Worm (Caenorhabditis elegans) whole organism, L3 larva: ENCODE results near the gene R12H7.4.

ENCODE experiments used
- R02D3.7 ChIP-seq: fragments of 150-350 bp; optimal IDR thresholded peaks from 2 replicates; lab custom pipeline; 2014; ENCODE audit warnings: missing biosample characterization, missing genetic modification characterization
- ZK546.5 ChIP-seq: sonication (generic microtip); optimal IDR thresholded peaks from 2 replicates; lab custom pipeline; 2017; ENCODE audit warnings: missing biosample characterization, missing genetic modification characterization
- aly-2 ChIP-seq: fragments of 150-350 bp; optimal IDR thresholded peaks from 2 replicates; lab custom pipeline; 2014; ENCODE audit warnings: missing biosample characterization, missing genetic modification characterization
- ama-1 ChIP-seq: fragments of 150-350 bp; optimal IDR thresholded peaks from 2 replicates; lab custom pipeline; 2018
- ceh-16 ChIP-seq: sonication (generic microtip); optimal IDR thresholded peaks from 2 replicates; lab custom pipeline; 2017; ENCODE audit warnings: missing biosample characterization, missing genetic modification characterization
- ceh-28 ChIP-seq: fragments of 150-350 bp; optimal IDR thresholded peaks from 2 replicates; lab custom pipeline; 2014; ENCODE audit warnings: missing biosample characterization, missing genetic modification reagents, missing genetic modification characterization
- ceh-9 ChIP-seq: sonication (generic microtip); optimal IDR thresholded peaks from 2 replicates; lab custom pipeline; 2018; ENCODE audit warnings: missing biosample characterization, missing genetic modification characterization
- daf-12 ChIP-seq: fragments of 150-350 bp; optimal IDR thresholded peaks from 2 replicates; lab custom pipeline; 2014; ENCODE audit warnings: missing biosample characterization, missing genetic modification reagents, missing genetic modification characterization
- egl-27 ChIP-seq: sonication (generic microtip); optimal IDR thresholded peaks from 4 replicates; lab custom pipeline; 2017; ENCODE audit warnings: missing biosample characterization, missing genetic modification reagents, missing genetic modification characterization
- elt-1 ChIP-seq: fragments of 150-350 bp; optimal IDR thresholded peaks from 2 replicates; lab custom pipeline; 2014; ENCODE audit warnings: missing biosample characterization, missing genetic modification characterization
- elt-2 ChIP-seq: sonication (generic microtip); optimal IDR thresholded peaks from 2 replicates; lab custom pipeline; 2016; ENCODE audit warnings: missing genetic modification reagents, mild to moderate bottlenecking, missing genetic modification characterization, missing compliant biosample characterization
- elt-3 ChIP-seq, 3 experiments: fragments of 150-350 bp in 1 of 3; sonication (generic microtip) in 2 of 3; optimal IDR thresholded peaks; 2 replicates in 2 of 3; 4 replicates in 1 of 3; lab custom pipeline; 2014 to 2017; ENCODE audit warnings: missing biosample characterization in 3 of 3, missing genetic modification characterization in 3 of 3
- eor-1 ChIP-seq, 2 experiments: fragments of 150-350 bp; optimal IDR thresholded peaks; 2 replicates each; lab custom pipeline; 2014 to 2018; ENCODE audit warnings: missing biosample characterization in 2 of 2, missing genetic modification characterization in 2 of 2
- fos-1 ChIP-seq: fragments of 150-350 bp; optimal IDR thresholded peaks from 2 replicates; lab custom pipeline; 2014; ENCODE audit warnings: missing biosample characterization, missing genetic modification characterization
- hmg-11 ChIP-seq: sonication (generic microtip); optimal IDR thresholded peaks from 2 replicates; lab custom pipeline; 2016; ENCODE audit warnings: missing genetic modification characterization, missing compliant biosample characterization
- jun-1 ChIP-seq: fragments of 150-350 bp; optimal IDR thresholded peaks from 2 replicates; lab custom pipeline; 2014; ENCODE audit warnings: missing biosample characterization, missing genetic modification reagents, missing genetic modification characterization
- lin-15B ChIP-seq: fragments of 150-350 bp; optimal IDR thresholded peaks from 2 replicates; lab custom pipeline; 2014; ENCODE audit warnings: missing biosample characterization, missing genetic modification characterization
- lin-39 ChIP-seq: fragments of 150-350 bp; optimal IDR thresholded peaks from 2 replicates; lab custom pipeline; 2018; ENCODE audit warnings: missing biosample characterization, missing genetic modification reagents, missing genetic modification characterization
- mml-1 ChIP-seq: fragments of 150-350 bp; sonication (generic microtip); optimal IDR thresholded peaks from 3 replicates; lab custom pipeline; 2014; ENCODE audit warnings: missing biosample characterization, missing genetic modification characterization
- nfya-1 ChIP-seq: sonication (generic microtip); optimal IDR thresholded peaks from 2 replicates; lab custom pipeline; 2017; ENCODE audit warnings: missing genetic modification characterization, mild to moderate bottlenecking, missing compliant biosample characterization, antibody characterized with exemption, moderate library complexity; ENCODE audit not compliant: insufficient read depth
- nhr-12 ChIP-seq: fragments of 150-350 bp; optimal IDR thresholded peaks from 2 replicates; lab custom pipeline; 2014; ENCODE audit warnings: missing biosample characterization, missing genetic modification characterization
- nhr-23 ChIP-seq: fragments of 150-350 bp; optimal IDR thresholded peaks from 2 replicates; lab custom pipeline; 2014; ENCODE audit warnings: missing biosample characterization, missing genetic modification reagents, missing genetic modification characterization
- nhr-237 ChIP-seq: fragments of 150-350 bp; optimal IDR thresholded peaks from 2 replicates; lab custom pipeline; 2014; ENCODE audit warnings: missing biosample characterization, missing genetic modification characterization
- nhr-25 ChIP-seq: sonication (generic microtip); optimal IDR thresholded peaks from 2 replicates; lab custom pipeline; 2017; ENCODE audit warnings: missing biosample characterization, missing genetic modification characterization
- nhr-28 ChIP-seq: fragments of 150-350 bp; optimal IDR thresholded peaks from 2 replicates; lab custom pipeline; 2014; ENCODE audit warnings: missing biosample characterization, missing genetic modification characterization
- nhr-43 ChIP-seq: sonication (generic microtip); optimal IDR thresholded peaks from 2 replicates; lab custom pipeline; 2016; ENCODE audit warnings: mild to moderate bottlenecking, missing genetic modification characterization, missing compliant biosample characterization; ENCODE audit not compliant: poor library complexity, severe bottlenecking
- nhr-67 ChIP-seq: fragments of 150-350 bp; optimal IDR thresholded peaks from 2 replicates; lab custom pipeline; 2014; ENCODE audit warnings: missing biosample characterization, missing genetic modification characterization
- nhr-76 ChIP-seq: fragments of 150-350 bp; sonication (generic microtip); optimal IDR thresholded peaks from 5 replicates; lab custom pipeline; 2014; ENCODE audit warnings: missing biosample characterization, missing genetic modification characterization
- nhr-77 ChIP-seq: fragments of 150-350 bp; optimal IDR thresholded peaks from 2 replicates; lab custom pipeline; 2014; ENCODE audit warnings: missing biosample characterization, missing genetic modification characterization
- pha-4 ChIP-seq: fragments of 150-350 bp; optimal IDR thresholded peaks from 2 replicates; lab custom pipeline; 2014; ENCODE audit warnings: missing biosample characterization, missing genetic modification reagents, missing genetic modification characterization
- pqm-1 ChIP-seq: fragments of 150-350 bp; optimal IDR thresholded peaks from 2 replicates; lab custom pipeline; 2017; ENCODE audit warnings: missing biosample characterization, missing genetic modification characterization, inconsistent platforms
- sea-2 ChIP-seq: fragments of 150-350 bp; sonication (generic microtip); optimal IDR thresholded peaks from 4 replicates; lab custom pipeline; 2014; ENCODE audit warnings: missing biosample characterization, missing genetic modification reagents, missing genetic modification characterization
- skn-1 ChIP-seq: fragments of 150-350 bp; optimal IDR thresholded peaks from 2 replicates; lab custom pipeline; 2014; ENCODE audit warnings: missing biosample characterization, missing genetic modification characterization
- snpc-4 ChIP-seq: fragments of 150-350 bp; optimal IDR thresholded peaks from 2 replicates; lab custom pipeline; 2014; ENCODE audit warnings: missing biosample characterization, missing genetic modification characterization
- tbx-2 ChIP-seq: sonication (generic microtip); optimal IDR thresholded peaks from 2 replicates; lab custom pipeline; 2016; ENCODE audit warnings: mild to moderate bottlenecking, missing genetic modification characterization, missing compliant biosample characterization
- unc-39 ChIP-seq: sonication (generic microtip); optimal IDR thresholded peaks from 4 replicates; lab custom pipeline; 2017; ENCODE audit warnings: missing biosample characterization, missing genetic modification characterization
- unc-62 ChIP-seq: fragments of 150-350 bp; sonication (generic microtip); optimal IDR thresholded peaks from 4 replicates; lab custom pipeline; 2014; ENCODE audit warnings: missing biosample characterization, missing genetic modification reagents, missing genetic modification characterization
- zag-1 ChIP-seq: fragments of 150-350 bp; optimal IDR thresholded peaks from 2 replicates; lab custom pipeline; 2014; ENCODE audit warnings: missing biosample characterization, missing genetic modification characterization
- ztf-11 ChIP-seq: fragments of 150-350 bp; optimal IDR thresholded peaks from 2 replicates; lab custom pipeline; 2014; ENCODE audit warnings: missing biosample characterization, missing genetic modification characterization
- ztf-4 ChIP-seq: fragments of 150-350 bp; optimal IDR thresholded peaks from 2 replicates; lab custom pipeline; 2014; ENCODE audit warnings: missing biosample characterization, missing genetic modification characterization

Gene R12H7.4

DNA sequence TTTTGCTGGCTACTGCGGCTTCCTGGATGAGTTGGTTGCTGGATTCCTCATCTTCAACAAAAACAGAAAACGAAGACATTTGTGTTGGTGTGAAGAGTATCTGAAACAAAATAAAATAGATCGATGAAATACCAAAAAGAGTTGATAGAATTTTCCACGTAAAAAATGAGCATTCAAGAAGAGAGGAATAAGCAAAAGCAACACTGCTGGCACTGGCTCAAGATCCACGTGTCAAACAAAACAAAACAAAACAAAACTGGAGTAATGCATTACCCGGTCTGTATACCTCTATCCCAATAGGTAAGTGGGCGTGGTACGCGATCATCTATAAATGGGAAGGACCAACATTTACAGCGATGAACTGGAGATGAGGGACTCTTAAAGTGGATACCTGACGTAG is 18.0 kb downstream of the R12H7.4 start, which contains the start of gene K08H2.2:
Gene K08H2.2, minus strand, starts transcription at position 101 of the 400 bp plus-strand sequence.
- TF ChIP-seq nhr-77 (tag; lab: Kevin White, UChicago) (no peak), tbx-2 (tag; lab: Kevin White, UChicago) (no peak), nhr-237 (no peak), nhr-28 (no peak), unc-39 (no peak), ZK546.5 (no peak), ztf-11 (tag; lab: Kevin White, UChicago) (no peak), nhr-43 (tag; lab: Kevin White, UChicago) (no peak), nhr-12 (tag; lab: Kevin White, UChicago) (no peak), lin-39 (tag; lab: Kevin White, UChicago) (no peak), sea-2 (GFP tag; lab: Kevin White, UChicago) (no peak), hmg-11 (tag; lab: Kevin White, UChicago) (no peak), nhr-67 (tag; lab: Kevin White, UChicago) (no peak), aly-2 (tag; lab: Kevin White, UChicago) (no peak)

DNA sequence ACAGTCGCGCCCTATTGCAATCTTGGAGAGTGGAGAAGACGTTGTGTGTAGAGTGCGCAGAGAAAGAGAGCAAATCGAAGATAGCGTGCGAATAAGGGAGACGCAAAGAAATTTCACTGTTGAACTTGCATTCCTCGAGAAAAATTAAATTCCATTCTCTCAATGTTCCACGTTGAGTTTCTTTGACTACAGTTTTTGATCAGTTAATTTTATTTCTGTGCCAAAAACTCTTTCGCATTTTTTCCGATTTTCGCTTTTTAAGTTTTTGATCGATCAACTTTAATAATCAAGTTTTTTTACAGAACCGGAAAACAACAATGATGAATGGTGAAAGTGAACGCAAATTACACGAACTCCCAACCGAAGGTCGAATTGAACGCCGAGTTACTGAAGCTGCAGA is 20.2 kb downstream of the R12H7.4 start, which contains the start of gene K08H2.3:
Gene K08H2.3, plus strand, starts transcription at position 301 of the 400 bp plus-strand sequence.
- no peak for TF ChIP-seq ceh-9 (tag; lab: Kevin White, UChicago)
- TF ChIP-seq hmg-11 (tag; lab: Kevin White, UChicago): no peak
- peak; percentile 22 for TF ChIP-seq lin-15B (tag; lab: Kevin White, UChicago)
- TF ChIP-seq unc-39: no peak

ce11 chrX:13238197-13238596 is 21.3 kb downstream of the R12H7.4 start, which contains the start of gene K08H2.4:
K08H2.4 (plus strand) TSS chrX:13238497.
- TF ChIP-seq ztf-4: no peak
- no peak for TF ChIP-seq nhr-67 (tag; lab: Kevin White, UChicago)
- TF ChIP-seq zag-1 (tag; lab: Kevin White, UChicago): no peak
- no peak for TF ChIP-seq elt-3 (tag; optimal IDR thresholded peaks at IDR 0.05; lab: Kevin White, UChicago)
- no peak for TF ChIP-seq snpc-4 (tag; lab: Kevin White, UChicago)
- no peak for TF ChIP-seq nhr-28
- TF ChIP-seq nhr-237: no peak
- no peak for TF ChIP-seq fos-1 (tag; lab: Kevin White, UChicago)
- no peak for TF ChIP-seq hmg-11 (tag; lab: Kevin White, UChicago)
- no peak for TF ChIP-seq lin-39 (tag; lab: Kevin White, UChicago)
- no peak for TF ChIP-seq lin-15B (tag; lab: Kevin White, UChicago)
- no peak for TF ChIP-seq unc-62 (GFP tag; lab: Kevin White, UChicago)

- TF ChIP-seq ZK546.5: no peak
These were observed 25.3 kb downstream of the R12H7.4 start, which contains the start of gene K08H2.5 for ce11 chrX:13242231-13242630. K08H2.5 (minus strand) TSS chrX:13242331.

- peak; percentile 38 for TF ChIP-seq ceh-28 (tag; lab: Kevin White, UChicago)
- TF ChIP-seq ama-1 (lab: Kevin White, UChicago): no peak
- TF ChIP-seq, all 47 proteins: peak for 1
These were observed 28.2 kb downstream of the R12H7.4 start, which contains the start of gene hpl-1 for ce11 chrX:13245090-13245489. hpl-1 (plus strand) TSS chrX:13245390.

DNA sequence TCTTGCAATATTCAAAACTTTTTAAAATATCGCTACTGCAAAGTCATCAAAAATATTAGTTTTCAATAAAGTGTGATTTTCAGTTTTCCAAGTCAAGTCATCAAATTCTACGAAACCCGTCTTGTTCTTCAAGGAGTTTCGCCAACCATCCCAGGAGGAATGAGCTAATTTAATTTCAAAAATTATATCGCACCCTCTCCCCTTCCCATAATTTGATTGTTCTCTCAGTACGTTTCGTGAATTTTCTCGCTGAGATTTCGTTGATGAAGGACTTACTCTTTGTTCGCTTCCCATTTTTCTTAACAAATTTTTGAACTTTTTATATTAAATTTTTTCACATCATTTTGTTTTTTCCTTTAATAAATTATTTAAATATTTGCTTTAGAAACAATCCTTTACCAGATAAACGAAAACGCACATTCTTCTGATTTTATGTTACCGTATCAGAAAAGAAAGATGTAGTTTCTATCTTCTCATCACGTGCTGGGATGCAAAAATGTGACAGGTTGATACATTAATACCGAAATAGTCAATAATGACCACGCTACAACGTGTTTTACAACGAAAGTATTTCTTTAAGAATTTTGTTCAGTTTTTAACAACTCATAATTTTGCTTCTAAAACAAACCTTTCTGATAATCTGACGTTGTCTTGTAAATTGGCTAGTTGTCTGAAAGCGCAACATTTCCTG is 29.9 kb downstream of the R12H7.4 start:
- TF ChIP-seq nhr-43 (tag; lab: Kevin White, UChicago): no peak
- TF ChIP-seq daf-12 (tag; lab: Kevin White, UChicago): no peak
- TF ChIP-seq ceh-16 (tag; lab: Kevin White, UChicago): no peak
- no peak for TF ChIP-seq nhr-25 (tag; lab: Kevin White, UChicago)
- no peak for TF ChIP-seq R02D3.7 (tag; lab: Kevin White, UChicago)
- TF ChIP-seq eor-1 (tag; optimal IDR thresholded peaks at IDR 0.05; lab: Kevin White, UChicago): no peak
- TF ChIP-seq zag-1 (tag; lab: Kevin White, UChicago): no peak
- no peak for TF ChIP-seq unc-62 (GFP tag; lab: Kevin White, UChicago)
- TF ChIP-seq egl-27: no peak
- peak; percentile 28 for TF ChIP-seq pqm-1 (tag; lab: Kevin White, UChicago)
- TF ChIP-seq nhr-23 (tag; lab: Kevin White, UChicago): peak; percentile 12
- TF ChIP-seq nfya-1 (tag; lab: Kevin White, UChicago): no peak
- TF ChIP-seq mml-1 (tag; lab: Kevin White, UChicago): no peak
- TF ChIP-seq unc-39: no peak
- peak; percentile 2 for TF ChIP-seq elt-2 (tag; lab: Kevin White, UChicago)
- no peak for TF ChIP-seq elt-3 (tag; optimal IDR thresholded peaks at IDR 0.05; lab: Kevin White, UChicago)
- no peak for TF ChIP-seq tbx-2 (tag; lab: Kevin White, UChicago)
- TF ChIP-seq nhr-77 (tag; lab: Kevin White, UChicago): no peak
- TF ChIP-seq jun-1: no peak
- TF ChIP-seq ztf-4: no peak
- no peak for TF ChIP-seq aly-2 (tag; lab: Kevin White, UChicago)
- TF ChIP-seq elt-1: no peak
- TF ChIP-seq nhr-76 (tag; lab: Kevin White, UChicago): no peak
- TF ChIP-seq ztf-11 (tag; lab: Kevin White, UChicago): no peak
- peak; percentile 2 for TF ChIP-seq pha-4 (tag; lab: Kevin White, UChicago)
- TF ChIP-seq skn-1: no peak
